Worm (Caenorhabditis elegans) whole organism, L4 larva: ENCODE results near the gene snpc-1.2.
A peak's percentile ranks its signal among the peaks of the same experiment; 100 is the strongest.

Source experiments
- F10B5.3 ChIP-seq: sonication (generic microtip); optimal IDR thresholded peaks from 2 replicates; lab custom pipeline; 2016; ENCODE audit warnings: mild to moderate bottlenecking, missing genetic modification characterization, missing compliant biosample characterization
- F37D6.2 ChIP-seq: sonication (generic microtip); optimal IDR thresholded peaks from 2 replicates; lab custom pipeline; 2016; ENCODE audit warnings: mild to moderate bottlenecking, missing genetic modification characterization, missing compliant biosample characterization
- F44E2.7 ChIP-seq: fragments of 200-800 bp; sonication (Bioruptor generic); IDR thresholded peaks from 2 replicates; pipeline ENCODE4 v2.1.2; 2022; ENCODE audit warnings: missing genetic modification characterization, missing compliant biosample characterization
- F49E8.2 ChIP-seq: sonication (generic microtip); optimal IDR thresholded peaks from 2 replicates; lab custom pipeline; 2016; ENCODE audit warnings: missing compliant biosample characterization, mild to moderate bottlenecking, missing genetic modification characterization, borderline replicate concordance
- T20F7.1 ChIP-seq: fragments of 200-800 bp; sonication (Bioruptor generic); optimal IDR thresholded peaks from 2 replicates; lab custom pipeline; 2018; ENCODE audit warnings: mild to moderate bottlenecking, missing genetic modification characterization, missing compliant biosample characterization
- T26A8.4 ChIP-seq: fragments of 200-800 bp; sonication (Bioruptor generic); IDR thresholded peaks from 2 replicates; pipeline ENCODE4 v1.3.6; 2022; ENCODE audit warnings: missing genetic modification characterization, missing compliant biosample characterization
- ZK546.5 ChIP-seq, 2 experiments: sonication (generic microtip); optimal IDR thresholded peaks; 2 replicates each; lab custom pipeline; 2017; ENCODE audit warnings: missing biosample characterization in 2 of 2, missing genetic modification characterization in 2 of 2
- aha-1 ChIP-seq: fragments of 150-350 bp; peaks from one replicate; lab custom pipeline; 2014; ENCODE audit warnings: missing biosample characterization, missing genetic modification characterization
- aly-2 ChIP-seq: sonication (generic microtip); optimal IDR thresholded peaks from 2 replicates; lab custom pipeline; 2018; ENCODE audit warnings: missing biosample characterization, missing genetic modification characterization
- ceh-20 ChIP-seq: fragments of 200-800 bp; sonication (Bioruptor generic); IDR thresholded peaks from 2 replicates; pipeline ENCODE4 v1.3.6; 2022; ENCODE audit warnings: missing genetic modification reagents, missing genetic modification characterization, missing compliant biosample characterization
- ceh-28 ChIP-seq: fragments of 150-350 bp; optimal IDR thresholded peaks from 2 replicates; lab custom pipeline; 2014; ENCODE audit warnings: missing biosample characterization, missing genetic modification reagents, missing genetic modification characterization
- ceh-44 ChIP-seq: fragments of 200-800 bp; sonication (Bioruptor generic); IDR thresholded peaks from 2 replicates; pipeline ENCODE4 v1.3.6; 2022; ENCODE audit warnings: missing genetic modification reagents, missing genetic modification characterization, missing compliant biosample characterization
- ceh-62 ChIP-seq: sonication (generic microtip); optimal IDR thresholded peaks from 2 replicates; lab custom pipeline; 2017; ENCODE audit warnings: missing biosample characterization, missing genetic modification characterization
- ceh-82 ChIP-seq: sonication (generic microtip); optimal IDR thresholded peaks from 2 replicates; lab custom pipeline; 2017; ENCODE audit warnings: missing biosample characterization, missing genetic modification characterization
- cey-2 ChIP-seq: sonication (generic microtip); optimal IDR thresholded peaks from 3 replicates; lab custom pipeline; 2017; ENCODE audit warnings: missing genetic modification characterization, mild to moderate bottlenecking, missing compliant biosample characterization, antibody characterized with exemption, borderline replicate concordance; ENCODE audit not compliant: insufficient read depth
- daf-16 ChIP-seq, 3 experiments: sonication (generic microtip); optimal IDR thresholded peaks; 2 replicates each; lab custom pipeline; 2016 to 2017; ENCODE audit warnings: missing genetic modification characterization in 3 of 3, missing genetic modification reagents in 3 of 3, mild to moderate bottlenecking in 2 of 3, missing compliant biosample characterization in 2 of 3, missing biosample characterization in 1 of 3, moderate library complexity in 1 of 3
- dmd-6 ChIP-seq: fragments of 200-800 bp; sonication (Bioruptor generic); IDR thresholded peaks from 2 replicates; pipeline ENCODE4 v1.3.6; 2022; ENCODE audit warnings: missing genetic modification reagents, missing genetic modification characterization, missing compliant biosample characterization
- dmd-8 ChIP-seq: fragments of 200-800 bp; sonication (Bioruptor generic); IDR thresholded peaks from 2 replicates; pipeline ENCODE4 v1.3.6; 2022; ENCODE audit warnings: missing genetic modification characterization, missing compliant biosample characterization
- dpl-1 ChIP-seq: fragments of 150-350 bp; optimal IDR thresholded peaks from 2 replicates; lab custom pipeline; 2014; ENCODE audit warnings: missing biosample characterization, missing genetic modification reagents, missing genetic modification characterization
- dve-1 ChIP-seq: sonication (generic microtip); optimal IDR thresholded peaks from 2 replicates; lab custom pipeline; 2017; ENCODE audit warnings: antibody characterized with exemption, mild to moderate bottlenecking, missing genetic modification characterization, missing compliant biosample characterization; ENCODE audit not compliant: insufficient read depth
- hlh-11 ChIP-seq: fragments of 200-800 bp; sonication (Bioruptor generic); optimal IDR thresholded peaks from 2 replicates; lab custom pipeline; 2018; ENCODE audit warnings: mild to moderate bottlenecking, missing genetic modification characterization, missing compliant biosample characterization
- hlh-30 ChIP-seq: sonication (generic microtip); optimal IDR thresholded peaks from 2 replicates; lab custom pipeline; 2017; ENCODE audit warnings: antibody characterized with exemption, mild to moderate bottlenecking, missing genetic modification characterization, missing compliant biosample characterization; ENCODE audit not compliant: insufficient read depth
- hmg-1.1 ChIP-seq: fragments of 200-800 bp; sonication (Bioruptor generic); IDR thresholded peaks from 2 replicates; pipeline ENCODE4 v1.3.6; 2022; ENCODE audit warnings: missing genetic modification reagents, missing genetic modification characterization, missing compliant biosample characterization
- jun-1 ChIP-seq: fragments of 150-350 bp; optimal IDR thresholded peaks from 2 replicates; lab custom pipeline; 2014; ENCODE audit warnings: missing biosample characterization, missing genetic modification reagents, missing genetic modification characterization
- lim-7 ChIP-seq: fragments of 200-800 bp; sonication (Bioruptor generic); IDR thresholded peaks from 2 replicates; pipeline ENCODE4 v1.3.6; 2022; ENCODE audit warnings: missing genetic modification characterization, missing compliant biosample characterization
- lin-1 ChIP-seq: fragments of 200-800 bp; sonication (Bioruptor generic); IDR thresholded peaks from 2 replicates; pipeline ENCODE4 v1.3.6; 2022; ENCODE audit warnings: missing genetic modification reagents, missing genetic modification characterization, missing compliant biosample characterization
- lin-38 ChIP-seq: fragments of 200-800 bp; sonication (Bioruptor generic); IDR thresholded peaks from 2 replicates; pipeline ENCODE4 v1.3.6; 2022; ENCODE audit warnings: missing genetic modification reagents, missing genetic modification characterization, missing compliant biosample characterization
- lsy-2 ChIP-seq, 2 experiments: fragments of 150-350 bp in 1 of 2; sonication (generic microtip) in 1 of 2; optimal IDR thresholded peaks; 2 replicates each; lab custom pipeline; 2014 to 2017; ENCODE audit warnings: missing biosample characterization in 2 of 2, missing genetic modification characterization in 2 of 2
- madf-9 ChIP-seq: fragments of 200-800 bp; sonication (Bioruptor generic); conservative IDR thresholded peaks from 2 replicates; pipeline ENCODE4 v1.3.6; 2022; ENCODE audit warnings: missing genetic modification reagents, missing genetic modification characterization, missing compliant biosample characterization
- mdt-29 ChIP-seq: fragments of 200-800 bp; sonication (Bioruptor generic); IDR thresholded peaks from 2 replicates; pipeline ENCODE4 v1.3.6; 2022; ENCODE audit warnings: missing genetic modification reagents, missing genetic modification characterization, missing compliant biosample characterization
- mep-1 ChIP-seq: fragments of 150-350 bp; sonication (generic microtip); optimal IDR thresholded peaks from 3 replicates; lab custom pipeline; 2014; ENCODE audit warnings: missing biosample characterization, missing genetic modification characterization
- mes-2 ChIP-seq: sonication (generic microtip); optimal IDR thresholded peaks from 2 replicates; lab custom pipeline; 2016; ENCODE audit warnings: missing genotype, mild to moderate bottlenecking, missing genetic modification characterization, missing compliant biosample characterization; ENCODE audit not compliant: poor library complexity, severe bottlenecking
- mxl-3 ChIP-seq: fragments of 200-800 bp; sonication (Bioruptor generic); optimal IDR thresholded peaks from 2 replicates; lab custom pipeline; 2018; ENCODE audit warnings: mild to moderate bottlenecking, missing genetic modification characterization, missing compliant biosample characterization
- nhr-11 ChIP-seq: fragments of 150-350 bp; optimal IDR thresholded peaks from 2 replicates; lab custom pipeline; 2014; ENCODE audit warnings: missing biosample characterization, missing genetic modification characterization
- nhr-25 ChIP-seq: sonication (generic microtip); optimal IDR thresholded peaks from 2 replicates; lab custom pipeline; 2017; ENCODE audit warnings: missing genetic modification characterization, mild to moderate bottlenecking, missing compliant biosample characterization, antibody characterized with exemption, moderate library complexity, borderline replicate concordance; ENCODE audit not compliant: insufficient read depth
- nhr-28 ChIP-seq: fragments of 150-350 bp; optimal IDR thresholded peaks from 2 replicates; lab custom pipeline; 2014; ENCODE audit warnings: missing biosample characterization, missing genetic modification characterization
- nhr-6 ChIP-seq: fragments of 150-350 bp; optimal IDR thresholded peaks from 2 replicates; lab custom pipeline; 2014; ENCODE audit warnings: missing biosample characterization, missing genetic modification characterization
- pqm-1 ChIP-seq: sonication (generic microtip); optimal IDR thresholded peaks from 2 replicates; lab custom pipeline; 2017; ENCODE audit warnings: missing biosample characterization, missing genetic modification characterization
- spr-3 ChIP-seq: fragments of 200-800 bp; sonication (Bioruptor generic); optimal IDR thresholded peaks from 2 replicates; lab custom pipeline; 2018; ENCODE audit warnings: mild to moderate bottlenecking, missing genetic modification characterization, missing compliant biosample characterization
- tag-97 ChIP-seq: fragments of 200-800 bp; sonication (Bioruptor generic); IDR thresholded peaks from 2 replicates; pipeline ENCODE4 v1.3.6; 2022; ENCODE audit warnings: missing genetic modification characterization, missing compliant biosample characterization
- unc-62 ChIP-seq, 3 experiments: fragments of 150-350 bp in 1 of 3; sonication (generic microtip); optimal IDR thresholded peaks in 2 of 3; peaks in 1 of 3; 1 replicate in 1 of 3; 2 replicates in 2 of 3; lab custom pipeline; 2014 to 2017; ENCODE audit warnings: missing biosample characterization in 3 of 3, missing genetic modification characterization in 3 of 3, missing genetic modification reagents in 3 of 3, missing genotype in 1 of 3
- vab-7 ChIP-seq: fragments of 200-800 bp; sonication (Bioruptor generic); IDR thresholded peaks from 2 replicates; pipeline ENCODE4 v1.3.6; 2022; ENCODE audit warnings: missing genetic modification reagents, missing genetic modification characterization, missing compliant biosample characterization
- zag-1 ChIP-seq: fragments of 150-350 bp; optimal IDR thresholded peaks from 2 replicates; lab custom pipeline; 2014; ENCODE audit warnings: missing biosample characterization, missing genetic modification characterization

Gene snpc-1.2

DNA sequence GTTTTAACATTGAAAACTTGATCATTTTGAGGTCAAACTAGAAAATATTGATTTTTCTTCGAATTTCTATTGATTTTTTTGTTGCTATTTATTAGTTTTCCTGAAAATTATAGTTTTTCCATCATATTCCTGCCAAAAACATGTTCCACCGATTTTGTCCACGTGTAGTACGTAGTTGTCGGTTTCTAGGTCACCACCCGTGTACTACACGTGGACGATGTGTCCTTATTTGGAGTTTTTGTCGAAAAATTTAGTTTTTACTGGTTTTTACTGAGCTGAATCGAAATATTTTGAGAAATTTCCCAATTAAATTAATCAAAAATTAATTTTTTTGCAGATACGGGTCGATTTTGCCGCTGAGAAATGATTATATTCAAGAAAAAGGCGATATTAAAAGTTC, 18.4 kb upstream of the snpc-1.2 start (continued):
- TF ChIP-seq mdt-29 (GFP tag; lab: Robert Waterston, UW) (0 out of 2 replicates have a peak, but pooled peaks have one; percentile 41), nhr-28 (tag; lab: Kevin White, UChicago) (no peak), nhr-11 (no peak)

DNA sequence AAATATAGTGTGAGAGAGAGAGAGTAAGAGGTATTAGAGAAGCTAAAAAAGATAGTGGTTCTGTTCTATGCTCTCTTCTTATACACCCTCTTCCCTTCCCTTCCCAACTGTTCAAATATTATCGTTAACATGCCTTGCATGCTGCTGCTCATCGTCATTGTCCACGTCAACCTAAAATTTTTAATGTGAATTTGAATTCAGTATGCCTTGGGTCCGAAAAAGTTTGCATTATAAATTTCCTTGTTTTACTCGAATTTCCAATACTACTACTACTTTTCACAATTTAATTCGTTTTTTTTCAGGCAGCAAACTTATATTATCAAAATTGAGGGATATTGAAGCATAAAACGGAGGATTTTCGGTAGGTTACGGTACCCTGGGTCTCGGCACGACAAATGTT, 17.7 kb upstream of the snpc-1.2 start, which contains the start of gene gly-5:
gly-5 (plus strand) TSS at position 301 of the 400 bp plus-strand sequence.
- TF ChIP-seq cey-2 (tag; lab: Kevin White, UChicago) (no peak), zag-1 (no peak), ceh-20 (GFP tag; lab: Robert Waterston, UW) (no peak), ceh-28 (tag; lab: Kevin White, UChicago) (no peak), F37D6.2 (tag; lab: Kevin White, UChicago) (no peak), ceh-62 (no peak), F49E8.2 (tag; lab: Kevin White, UChicago) (no peak), dmd-8 (GFP tag; lab: Robert Waterston, UW) (no peak), tag-97 (GFP tag; lab: Robert Waterston, UW) (no peak), daf-16 (GFP tag; optimal IDR thresholded peaks at IDR 0.05; lab: Kevin White, UChicago) (no peak), daf-16 (tag; optimal IDR thresholded peaks at IDR 0.05; lab: Kevin White, UChicago) (peak; percentile 46), T20F7.1 (no peak), mxl-3 (no peak), nhr-11 (no peak), dmd-6 (no peak), spr-3 (GFP tag; lab: Kevin White, UChicago) (no peak), pqm-1 (peak; percentile 16)

DNA sequence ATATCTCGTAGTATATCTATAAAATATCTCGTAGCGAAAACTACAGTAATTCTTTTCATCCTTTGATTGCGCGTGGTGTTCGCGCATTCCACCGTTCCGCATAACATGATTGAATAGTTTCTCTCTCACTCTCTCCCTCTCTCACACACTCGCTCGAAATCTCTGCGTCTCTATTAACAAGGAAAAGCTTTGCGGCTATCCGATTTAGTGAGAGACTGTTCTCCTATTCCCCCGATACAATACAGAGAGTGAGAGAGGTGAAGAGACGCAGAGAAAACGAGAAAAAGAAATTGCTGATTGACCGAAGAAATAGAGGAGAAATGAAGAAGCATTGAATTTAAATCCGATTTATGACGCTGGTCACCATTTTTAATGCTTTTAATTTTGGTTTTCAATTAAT, 12.7 kb upstream of the snpc-1.2 start:
- TF ChIP-seq mes-2 (tag; lab: Kevin White, UChicago) (peak; percentile 60), ZK546.5 (tag; optimal IDR thresholded peaks at IDR 0.05; lab: Kevin White, UChicago) (no peak), dve-1 (tag; lab: Kevin White, UChicago) (peak; percentile 84), aly-2 (tag; lab: Kevin White, UChicago) (no peak), nhr-28 (tag; lab: Kevin White, UChicago) (peak; percentile 32), lin-1 (GFP tag; lab: Robert Waterston, UW) (0 out of 2 replicates have a peak, but pooled peaks have one; percentile 9), dmd-6 (no peak), aha-1 (tag; lab: Kevin White, UChicago) (peak; percentile 84), nhr-6 (tag; lab: Kevin White, UChicago) (no peak), ceh-44 (GFP tag; lab: Robert Waterston, UW) (no peak), madf-9 (GFP tag; lab: Robert Waterston, UW) (no peak), dpl-1 (GFP tag; lab: Kevin White, UChicago) (peak; percentile 19), lsy-2 (tag; optimal IDR thresholded peaks at IDR 0.05; lab: Kevin White, UChicago) (peak in 1 of 2 experiments; percentile 62), hlh-11 (tag; lab: Kevin White, UChicago) (no peak), hmg-1.1 (GFP tag; lab: Robert Waterston, UW) (no peak), hlh-30 (peak; percentile 60), vab-7 (GFP tag; lab: Robert Waterston, UW) (no peak), T26A8.4 (GFP tag; lab: Robert Waterston, UW) (no peak), nhr-25 (no peak), mep-1 (tag; lab: Kevin White, UChicago) (peak; percentile 35), jun-1 (tag; lab: Kevin White, UChicago) (no peak), lin-38 (no peak), mxl-3 (peak; percentile 55), unc-62 (GFP tag; optimal IDR thresholded peaks at IDR 0.05 in 1 of 2; lab: Kevin White, UChicago) (peak in 1 of 2 experiments; percentile 82), unc-62 (tag; optimal IDR thresholded peaks at IDR 0.05; lab: Kevin White, UChicago) (no peak), ceh-82 (tag; lab: Kevin White, UChicago) (no peak), lim-7 (no peak), F37D6.2 (tag; lab: Kevin White, UChicago) (no peak), F44E2.7 (GFP tag; lab: Robert Waterston, UW) (no peak), F10B5.3 (no peak)
